Fruit fly (Drosophila melanogaster) whole organism, embryonic: ENCODE data around the gene CheB38b.

Experiments used
- B-H1 ChIP-seq: fragments of 200-800 bp; sonication (Bioruptor generic); IDR thresholded peaks from 3 replicates; pipeline ENCODE4 v1.3.6; 2022; ENCODE audit warnings: missing biosample characterization, missing genetic modification characterization
- CG10366 ChIP-seq: fragments of 200-800 bp; sonication (Bioruptor generic); IDR thresholded peaks from 2 replicates; pipeline ENCODE4 v1.3.6; 2022; ENCODE audit warnings: missing biosample characterization, missing genetic modification characterization
- CG10543 ChIP-seq: fragments of 200-800 bp; sonication (Bioruptor generic); optimal IDR thresholded peaks from 3 replicates; lab custom pipeline; 2017; ENCODE audit warnings: missing biosample characterization, mild to moderate bottlenecking, missing genetic modification characterization, moderate library complexity
- CG11085 ChIP-seq: fragments of 200-800 bp; sonication (Bioruptor generic); IDR thresholded peaks from 2 replicates; pipeline ENCODE4 v1.3.6; 2022; ENCODE audit warnings: missing biosample characterization, missing genetic modification characterization
- CG11456 ChIP-seq: fragments of 200-800 bp; sonication (Bioruptor generic); IDR thresholded peaks from 3 replicates; pipeline ENCODE4 v1.3.6; 2022; ENCODE audit warnings: missing biosample characterization, missing genetic modification characterization
- CG11723 ChIP-seq: fragments of 200-800 bp; sonication (Bioruptor generic); optimal IDR thresholded peaks from 2 replicates; lab custom pipeline; 2017; ENCODE audit warnings: missing biosample characterization, mild to moderate bottlenecking, missing genetic modification characterization
- CG13894 ChIP-seq: fragments of 200-800 bp; sonication (Bioruptor generic); optimal IDR thresholded peaks from 3 replicates; lab custom pipeline; 2018; ENCODE audit warnings: missing biosample characterization, mild to moderate bottlenecking, missing genetic modification characterization, moderate library complexity
- CG14014 ChIP-seq: fragments of 200-800 bp; sonication (Bioruptor generic); IDR thresholded peaks from 2 replicates; pipeline ENCODE4 v1.3.6; 2022; ENCODE audit warnings: missing biosample characterization, missing genetic modification characterization
- CG1529 ChIP-seq: fragments of 200-800 bp; sonication (Bioruptor generic); optimal IDR thresholded peaks from 3 replicates; lab custom pipeline; 2018; ENCODE audit warnings: missing biosample characterization, missing genetic modification characterization
- CG2116 ChIP-seq: fragments of 200-800 bp; sonication (Bioruptor generic); optimal IDR thresholded peaks from 3 replicates; lab custom pipeline; 2018; ENCODE audit warnings: missing biosample characterization, mild to moderate bottlenecking, missing genetic modification characterization
- CG2120 ChIP-seq: fragments of 200-800 bp; sonication (Bioruptor generic); optimal IDR thresholded peaks from 3 replicates; lab custom pipeline; 2016; ENCODE audit warnings: missing biosample characterization, missing genetic modification characterization
- CG2199 ChIP-seq: fragments of 200-800 bp; sonication (Bioruptor generic); IDR thresholded peaks from 3 replicates; pipeline ENCODE4 v1.3.6; 2022; ENCODE audit warnings: missing biosample characterization, missing genetic modification characterization
- CG3281 ChIP-seq: fragments of 200-800 bp; sonication (Bioruptor generic); optimal IDR thresholded peaks from 3 replicates; lab custom pipeline; 2017; ENCODE audit warnings: missing biosample characterization, mild to moderate bottlenecking, missing genetic modification characterization
- CG33213 ChIP-seq: fragments of 200-800 bp; sonication (Bioruptor generic); optimal IDR thresholded peaks from 3 replicates; lab custom pipeline; 2016; ENCODE audit warnings: missing biosample characterization, missing genetic modification characterization
- CG34376 ChIP-seq: fragments of 200-800 bp; sonication (Bioruptor generic); optimal IDR thresholded peaks from 2 replicates; lab custom pipeline; 2018; ENCODE audit warnings: missing biosample characterization, mild to moderate bottlenecking, missing genetic modification characterization
- CG3838 ChIP-seq: fragments of 200-800 bp; sonication (Bioruptor generic); optimal IDR thresholded peaks from 3 replicates; lab custom pipeline; 2016; ENCODE audit warnings: missing biosample characterization, missing genetic modification characterization
- CG6813 ChIP-seq: fragments of 200-800 bp; sonication (Bioruptor generic); optimal IDR thresholded peaks from 2 replicates; lab custom pipeline; 2017; ENCODE audit warnings: missing biosample characterization, missing genetic modification characterization, mild to moderate bottlenecking, moderate library complexity, missing genetic modification reagents
- CG8290 ChIP-seq, 3 experiments: fragments of 200-800 bp; sonication (Bioruptor generic); optimal IDR thresholded peaks; 2 replicates each; lab custom pipeline; 2016 to 2019; ENCODE audit warnings: missing biosample characterization in 3 of 3, missing genetic modification characterization in 3 of 3, mild to moderate bottlenecking in 2 of 3, moderate library complexity in 1 of 3
- CG9876 ChIP-seq: fragments of 200-800 bp; sonication (Bioruptor generic); optimal IDR thresholded peaks from 2 replicates; lab custom pipeline; 2016; ENCODE audit warnings: missing biosample characterization, missing genetic modification characterization
- CG9932 ChIP-seq: fragments of 200-800 bp; sonication (Bioruptor generic); IDR thresholded peaks from 2 replicates; pipeline ENCODE4 v1.3.6; 2022; ENCODE audit warnings: missing biosample characterization, missing genetic modification characterization
- Dref ChIP-seq: fragments of 200-800 bp; sonication (Bioruptor generic); IDR thresholded peaks from 2 replicates; pipeline ENCODE4 v1.3.6; 2022; ENCODE audit warnings: missing biosample characterization, missing genetic modification characterization
- HmgD ChIP-seq: fragments of 200-800 bp; sonication (Bioruptor generic); optimal IDR thresholded peaks from 3 replicates; lab custom pipeline; 2016; ENCODE audit warnings: missing biosample characterization, missing genetic modification characterization
- HmgZ ChIP-seq: fragments of 200-800 bp; sonication (Bioruptor generic); optimal IDR thresholded peaks from 2 replicates; lab custom pipeline; 2018; ENCODE audit warnings: missing biosample characterization, mild to moderate bottlenecking, missing genetic modification characterization
- Hmr ChIP-seq: fragments of 200-800 bp; sonication (Bioruptor generic); optimal IDR thresholded peaks from 3 replicates; lab custom pipeline; 2017; ENCODE audit warnings: mild to moderate bottlenecking, missing biosample characterization, missing genetic modification reagents, missing genetic modification characterization
- Hsf ChIP-seq: fragments of 200-800 bp; sonication (Bioruptor generic); optimal IDR thresholded peaks from 3 replicates; lab custom pipeline; 2016; ENCODE audit warnings: missing biosample characterization, missing genetic modification characterization
- Jarid2 ChIP-seq: fragments of 200-800 bp; sonication (Bioruptor generic); optimal IDR thresholded peaks from 3 replicates; lab custom pipeline; 2017; ENCODE audit warnings: mild to moderate bottlenecking, missing biosample characterization, missing genetic modification reagents, missing genetic modification characterization
- Med ChIP-seq: fragments of 200-800 bp; sonication (Bioruptor generic); peaks from one replicate; lab custom pipeline; 2016; ENCODE audit warnings: missing biosample characterization, missing genetic modification characterization, mild to moderate bottlenecking, inconsistent platforms, moderate library complexity
- Nf-YB ChIP-seq: fragments of 200-800 bp; sonication (Bioruptor generic); optimal IDR thresholded peaks from 3 replicates; lab custom pipeline; 2019; ENCODE audit warnings: missing biosample characterization, mild to moderate bottlenecking, missing genetic modification characterization, moderate library complexity
- Ptx1 ChIP-seq: fragments of 200-800 bp; sonication (Bioruptor generic); IDR thresholded peaks from 2 replicates; pipeline ENCODE4 v1.3.6; 2022; ENCODE audit warnings: missing biosample characterization, missing genetic modification characterization
- Scr ChIP-seq: fragments of 200-800 bp; sonication (Bioruptor generic); IDR thresholded peaks from 2 replicates; pipeline ENCODE4 v1.3.6; 2022; ENCODE audit warnings: missing biosample characterization, missing genetic modification characterization; ENCODE audit not compliant: partially characterized antibody
- Sin3A ChIP-seq: fragments of >200 bp; optimal IDR thresholded peaks from 2 replicates; lab custom pipeline; 2018
- abd-A ChIP-seq: fragments of 200-800 bp; sonication (Bioruptor generic); optimal IDR thresholded peaks from 3 replicates; lab custom pipeline; 2019; ENCODE audit warnings: missing biosample characterization, mild to moderate bottlenecking, missing genetic modification characterization, moderate library complexity
- bowl ChIP-seq: fragments of 200-800 bp; sonication (Bioruptor generic); IDR thresholded peaks from 2 replicates; pipeline ENCODE4 v1.3.6; 2022; ENCODE audit warnings: missing biosample characterization, missing genetic modification characterization
- ci ChIP-seq: fragments of 200-800 bp; sonication (Bioruptor generic); IDR thresholded peaks from 3 replicates; pipeline ENCODE4 v1.3.6; 2022; ENCODE audit warnings: missing biosample characterization, missing genetic modification characterization
- en ChIP-seq: fragments of 200-800 bp; sonication (Bioruptor generic); optimal IDR thresholded peaks from 2 replicates; lab custom pipeline; 2016; ENCODE audit warnings: missing biosample characterization, missing genetic modification characterization
- exex ChIP-seq: fragments of 200-800 bp; sonication (Bioruptor generic); optimal IDR thresholded peaks from 4 replicates; lab custom pipeline; 2018; ENCODE audit warnings: missing biosample characterization, mild to moderate bottlenecking, missing genetic modification characterization, moderate library complexity
- fd3F ChIP-seq: fragments of 200-800 bp; sonication (Bioruptor generic); optimal IDR thresholded peaks from 2 replicates; lab custom pipeline; 2018; ENCODE audit warnings: missing biosample characterization, mild to moderate bottlenecking, missing genetic modification characterization, moderate library complexity
- hb ChIP-seq: fragments of 200-800 bp; sonication (Bioruptor generic); IDR thresholded peaks from 3 replicates; pipeline ENCODE4 v1.3.6; 2022; ENCODE audit warnings: missing biosample characterization, missing genetic modification characterization; ENCODE audit not compliant: partially characterized antibody
- lov ChIP-seq, 2 experiments: fragments of 200-800 bp in 1 of 2; fragments of >200 bp in 1 of 2; sonication (Bioruptor generic) in 1 of 2; IDR thresholded peaks in 1 of 2; optimal IDR thresholded peaks in 1 of 2; 2 replicates in 1 of 2; 3 replicates in 1 of 2; pipeline versions ENCODE4 v1.3.6 to Lab custom; 2017 to 2022; ENCODE audit warnings: missing biosample characterization in 1 of 2, missing genetic modification characterization in 1 of 2
- nau ChIP-seq: fragments of 200-800 bp; sonication (Bioruptor generic); optimal IDR thresholded peaks from 3 replicates; lab custom pipeline; 2017; ENCODE audit warnings: missing biosample characterization, mild to moderate bottlenecking, missing genetic modification characterization, missing genetic modification reagents
- nerfin-2 ChIP-seq: fragments of 200-800 bp; sonication (Bioruptor generic); IDR thresholded peaks from 2 replicates; pipeline ENCODE4 v1.3.6; 2022; ENCODE audit warnings: missing biosample characterization, missing genetic modification characterization; ENCODE audit not compliant: partially characterized antibody
- oc ChIP-seq: fragments of 200-800 bp; sonication (Bioruptor generic); optimal IDR thresholded peaks from 2 replicates; lab custom pipeline; 2018; ENCODE audit warnings: missing biosample characterization, mild to moderate bottlenecking, missing genetic modification characterization, moderate library complexity
- otp ChIP-seq: fragments of 200-800 bp; sonication (Bioruptor generic); IDR thresholded peaks from 3 replicates; pipeline ENCODE4, ENCODE4 v1.3.6; 2022; ENCODE audit warnings: missing biosample characterization, missing genetic modification characterization
- sens-2 ChIP-seq: fragments of 200-800 bp; sonication (Bioruptor generic); IDR thresholded peaks from 2 replicates; pipeline ENCODE4 v1.3.6; 2022; ENCODE audit warnings: missing biosample characterization, missing genetic modification characterization
- shn ChIP-seq: fragments of 200-800 bp; sonication (Bioruptor generic); optimal IDR thresholded peaks from 3 replicates; lab custom pipeline; 2016; ENCODE audit warnings: missing biosample characterization, missing genetic modification characterization
- so ChIP-seq: fragments of 200-800 bp; sonication (Bioruptor generic); IDR thresholded peaks from 3 replicates; pipeline ENCODE4 v1.3.6; 2022; ENCODE audit warnings: missing biosample characterization, missing genetic modification characterization
- ttk ChIP-seq: fragments of 200-800 bp; sonication (Bioruptor generic); IDR thresholded peaks from 2 replicates; pipeline ENCODE4 v2.1.2; 2022; ENCODE audit warnings: missing biosample characterization, missing genetic modification characterization
- wdn ChIP-seq: fragments of 200-800 bp; sonication (Bioruptor generic); IDR thresholded peaks from 2 replicates; pipeline ENCODE4 v1.3.6; 2022; ENCODE audit warnings: missing biosample characterization, missing genetic modification characterization
- yki ChIP-seq: fragments of >200 bp; optimal IDR thresholded peaks from 3 replicates; lab custom pipeline; 2018

The CheB38b gene

DNA sequence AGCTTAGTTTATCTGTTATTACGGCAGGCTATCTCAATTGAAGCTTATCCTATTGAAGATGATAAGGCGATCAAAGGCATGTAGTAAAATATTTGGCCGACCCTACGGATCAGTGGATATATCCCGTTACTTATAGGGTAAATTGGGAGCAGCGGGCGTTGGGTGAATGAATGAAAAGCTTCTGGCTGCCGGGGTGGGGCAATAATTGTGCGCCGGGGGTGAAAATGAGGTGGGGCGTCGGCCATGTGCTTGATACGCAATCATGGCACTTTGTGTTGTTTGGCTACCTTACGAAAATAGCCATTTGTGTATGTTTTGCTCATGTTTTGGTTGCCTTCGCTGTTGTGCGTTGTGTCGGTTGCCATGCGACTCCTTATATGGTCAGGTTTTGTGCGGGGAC is 15.3 kb downstream of the CheB38b start (continued):
- TF ChIP-seq so (GFP tag; lab: Robert Waterston, UW): 0 out of 3 replicates have a peak, but pooled peaks have one; percentile 22
- TF ChIP-seq CG6813 (GFP tag; lab: Kevin White, UChicago): no peak
- TF ChIP-seq sens-2 (GFP tag; lab: Robert Waterston, UW): no peak
- TF ChIP-seq hb: 0 out of 3 replicates have a peak, but pooled peaks have one; percentile 19
- TF ChIP-seq CG34376: peak; percentile 5
- TF ChIP-seq HmgD: no peak
- no peak for TF ChIP-seq Nf-YB (GFP tag; lab: Kevin White, UChicago)
- TF ChIP-seq yki (lab: Kevin White, UChicago): no peak
- TF ChIP-seq CG13894: peak; percentile 7
- TF ChIP-seq CG14014 (GFP tag; lab: Robert Waterston, UW): no peak
- peak; percentile 51 for TF ChIP-seq exex
- no peak for TF ChIP-seq CG1529 (GFP tag; lab: Kevin White, UChicago)
- TF ChIP-seq wdn (GFP tag; lab: Robert Waterston, UW): 0 out of 2 replicates have a peak, but pooled peaks have one; percentile 26
- TF ChIP-seq CG2120 (GFP tag; lab: Kevin White, UChicago): no peak
- TF ChIP-seq ci (GFP tag; lab: Robert Waterston, UW): 0 out of 3 replicates have a peak, but pooled peaks have one; percentile 14
- peak; percentile 1 for TF ChIP-seq HmgZ (tag; lab: Kevin White, UChicago)
- TF ChIP-seq CG2116 (GFP tag; lab: Kevin White, UChicago): no peak
- TF ChIP-seq CG8290 (GFP tag; optimal IDR thresholded peaks at IDR 0.05; lab: Kevin White, UChicago): no peak
- peak in 1 of 2 experiments; percentile 34 for TF ChIP-seq CG8290 (tag; optimal IDR thresholded peaks at IDR 0.05; lab: Kevin White, UChicago)
- TF ChIP-seq CG11085 (GFP tag; lab: Robert Waterston, UW): peak; percentile 19; the same call in 1 of the 2 replicates
- TF ChIP-seq Hmr (GFP tag; lab: Kevin White, UChicago): peak; percentile 10
- peak; percentile 46; the same call in 2 of the 3 replicates for TF ChIP-seq CG11456 (GFP tag; lab: Robert Waterston, UW)
- no peak for TF ChIP-seq CG10366 (GFP tag; lab: Robert Waterston, UW)
- peak; percentile 7; the same call in 1 of the 2 replicates for TF ChIP-seq Ptx1 (GFP tag; lab: Robert Waterston, UW)
- no peak for TF ChIP-seq CG11723 (GFP tag; lab: Kevin White, UChicago)
- no peak for TF ChIP-seq CG3838 (GFP tag; lab: Kevin White, UChicago)
- peak; percentile 3 for TF ChIP-seq CG10543
- no peak for TF ChIP-seq lov (optimal IDR thresholded peaks at IDR 0.05; lab: Kevin White, UChicago)
- no peak for TF ChIP-seq lov (GFP tag; IDR thresholded peaks at IDR 0.05; lab: Robert Waterston, UW)
- no peak for TF ChIP-seq CG9876 (GFP tag; lab: Kevin White, UChicago)
- TF ChIP-seq Med: peak; percentile 53

DNA sequence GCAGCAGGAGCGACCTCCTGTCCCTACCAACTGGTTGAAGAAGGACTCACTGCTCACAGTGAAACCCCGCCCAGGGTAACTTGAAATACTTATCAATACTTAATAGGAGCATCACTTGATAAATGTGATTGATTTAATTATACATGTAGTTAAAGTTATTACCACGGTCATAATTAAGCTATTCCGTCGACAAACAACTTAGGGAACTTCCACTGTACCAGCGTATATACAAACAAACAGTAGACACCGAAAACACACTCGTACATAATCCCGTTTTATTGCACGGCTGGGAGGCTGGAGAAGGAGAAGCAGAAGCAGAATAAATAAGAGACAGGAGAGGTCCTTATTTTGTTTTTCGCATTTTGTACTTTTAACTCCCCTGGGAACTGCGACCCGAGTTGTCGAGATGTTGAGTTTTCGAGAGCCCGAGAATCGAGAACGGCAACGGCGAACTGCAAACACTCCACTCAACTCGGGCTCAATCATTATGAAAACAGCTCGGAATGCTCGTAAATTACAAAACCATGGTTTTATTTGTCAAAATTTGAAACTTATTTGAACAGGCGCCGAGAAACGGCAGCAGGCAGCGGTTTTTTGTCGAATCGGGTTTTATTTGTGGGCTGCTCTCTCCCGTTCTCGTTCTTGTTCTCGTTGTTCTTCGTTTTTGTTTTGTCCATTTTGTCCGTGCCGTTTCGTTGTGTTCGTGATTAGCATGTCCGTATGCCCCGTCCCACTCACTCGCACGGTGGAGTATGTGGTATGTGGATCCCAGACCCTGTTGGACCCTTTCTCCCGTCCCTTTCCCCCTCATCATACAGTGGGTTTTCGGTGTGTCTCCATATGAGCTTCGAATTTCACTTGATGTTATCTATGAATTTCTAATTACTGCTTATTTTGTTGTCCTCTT is 16.8 kb downstream of the CheB38b start:
- TF ChIP-seq nau (peak; percentile 38), shn (GFP tag; lab: Kevin White, UChicago) (peak; percentile 56), CG2199 (GFP tag; lab: Robert Waterston, UW) (peak; percentile 86; the same call in 2 of the 3 replicates), CG9932 (GFP tag; lab: Robert Waterston, UW) (peak; percentile 87), nerfin-2 (GFP tag; lab: Robert Waterston, UW) (no peak), Sin3A (lab: Kevin White, UChicago) (no peak), bowl (GFP tag; lab: Robert Waterston, UW) (peak; percentile 9; the same call in 1 of the 2 replicates), Scr (GFP tag; lab: Robert Waterston, UW) (no peak), fd3F (peak; percentile 66), Jarid2 (GFP tag; lab: Kevin White, UChicago) (peak; percentile 3), abd-A (peak; percentile 97), oc (tag; lab: Kevin White, UChicago) (peak; percentile 18), CG3281 (GFP tag; lab: Kevin White, UChicago) (peak; percentile 83), Hsf (GFP tag; lab: Kevin White, UChicago) (peak; percentile 82), otp (GFP tag; lab: Robert Waterston, UW) (peak; percentile 73; the same call in 2 of the 3 replicates), Dref (GFP tag; lab: Robert Waterston, UW) (no peak), B-H1 (GFP tag; lab: Robert Waterston, UW) (no peak), CG33213 (peak; percentile 68), ttk (GFP tag; lab: Robert Waterston, UW) (peak; percentile 59; the same call in 1 of the 2 replicates), en (GFP tag; lab: Kevin White, UChicago) (peak; percentile 71)
